Fruit fly (Drosophila melanogaster) Kc167 (cell line): ENCODE measurements around the gene Vps13B.

Experiments used
- Myc ChIP-seq: fragments of >200 bp; optimal IDR thresholded peaks from 2 replicates; lab custom pipeline; 2017; ENCODE audit warnings: missing external identifiers
- Sin3A ChIP-seq: fragments of >200 bp; optimal IDR thresholded peaks from 2 replicates; lab custom pipeline; 2018; ENCODE audit warnings: missing external identifiers
- h ChIP-seq: fragments of >200 bp; optimal IDR thresholded peaks from 3 replicates; lab custom pipeline; 2018; ENCODE audit warnings: missing external identifiers
- insv ChIP-seq: fragments of >200 bp; optimal IDR thresholded peaks from 3 replicates; lab custom pipeline; 2018; ENCODE audit warnings: missing external identifiers
- psq ChIP-seq: fragments of >200 bp; optimal IDR thresholded peaks from 2 replicates; lab custom pipeline; 2017; ENCODE audit warnings: missing external identifiers
- ttk ChIP-seq: sonication (Bioruptor generic); optimal IDR thresholded peaks from 2 replicates; lab custom pipeline; 2017; ENCODE audit warnings: missing external identifiers

dm6 chr3R:29935756-29936155, at the start of gene Vps13B, which contains the start of gene eIF2Balpha:
- TF ChIP-seq Myc (no peak), h (lab: Kevin White, UChicago) (no peak), psq (no peak), ttk (lab: Kevin White, UChicago) (no peak), Sin3A (no peak), insv (lab: Kevin White, UChicago) (no peak)
